Fruit fly (Drosophila melanogaster) ovary, adult (tissue): Measurements from ENCODE around the gene CG2685.

Experiments
- CG17801 ChIP-seq: fragments of 200-800 bp; optimal IDR thresholded peaks from 2 replicates; lab custom pipeline; 2019; ENCODE audit warnings: missing biosample characterization, mild to moderate bottlenecking, missing genetic modification characterization, moderate library complexity; ENCODE audit not compliant: partially characterized antibody

CG2685 gene

DNA sequence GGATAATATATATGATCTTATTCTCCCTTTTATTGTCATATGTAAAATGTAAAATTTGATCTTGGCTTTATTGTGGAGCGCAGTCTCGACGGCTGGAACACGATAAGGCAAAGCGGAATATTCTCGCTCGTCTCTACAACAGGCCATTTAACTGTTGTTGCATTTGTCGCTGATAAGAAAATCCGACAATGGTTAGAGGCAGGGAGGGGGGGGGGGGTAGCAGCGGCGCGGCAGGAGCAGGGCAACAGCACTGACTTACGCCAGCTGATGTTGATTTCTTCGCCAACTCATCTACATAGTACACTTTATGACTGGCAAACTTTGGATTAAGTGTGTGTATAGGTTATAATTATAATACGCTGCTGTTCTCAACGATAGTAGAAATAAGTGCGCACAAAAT, 52.0 kb downstream of the CG2685 start:
- TF ChIP-seq CG17801, result peak; percentile 17
